Fruit fly (Drosophila melanogaster): ENCODE data around the gene sob.

Gene sob

DNA sequence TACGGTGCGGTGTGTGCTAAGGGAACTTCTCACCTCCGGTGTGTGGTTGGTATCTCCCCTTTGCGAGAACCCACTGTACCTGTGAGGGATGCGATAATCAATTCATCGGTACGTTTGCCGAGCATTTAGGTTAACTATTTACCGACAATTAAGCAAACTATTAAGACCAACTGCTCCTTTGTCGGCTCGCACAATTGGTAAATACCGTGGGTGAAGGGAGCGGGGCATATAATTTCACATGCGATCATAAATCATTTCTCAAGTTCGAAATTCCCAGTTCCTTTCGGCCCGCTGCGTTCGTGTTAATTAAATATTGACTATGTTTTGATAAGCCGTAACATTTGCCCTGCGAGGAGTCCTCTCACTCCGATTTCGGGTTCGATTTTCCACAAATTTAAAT lies 31.7 kb downstream of the sob start:
- no peak for TF ChIP-seq CG17801 (GFP tag; optimal IDR thresholded peaks at IDR 0.05; ENCODE audit: partially characterized antibody)

- no peak for TF ChIP-seq CG17801 (GFP tag; optimal IDR thresholded peaks at IDR 0.05; ENCODE audit: partially characterized antibody)
Measured at dm6 chr2L:3547512-3547911, 33.1 kb downstream of the sob start.

dm6 chr2L:3545033-3545666 lies 35.4 kb downstream of the sob start:
- no peak for TF ChIP-seq CG17801 (GFP tag; optimal IDR thresholded peaks at IDR 0.05; ENCODE audit: partially characterized antibody)

- TF ChIP-seq CG17801 (GFP tag; optimal IDR thresholded peaks at IDR 0.05; ENCODE audit: partially characterized antibody), result no peak
Measured at dm6 chr2L:3543062-3543461, 37.5 kb downstream of the sob start.

DNA sequence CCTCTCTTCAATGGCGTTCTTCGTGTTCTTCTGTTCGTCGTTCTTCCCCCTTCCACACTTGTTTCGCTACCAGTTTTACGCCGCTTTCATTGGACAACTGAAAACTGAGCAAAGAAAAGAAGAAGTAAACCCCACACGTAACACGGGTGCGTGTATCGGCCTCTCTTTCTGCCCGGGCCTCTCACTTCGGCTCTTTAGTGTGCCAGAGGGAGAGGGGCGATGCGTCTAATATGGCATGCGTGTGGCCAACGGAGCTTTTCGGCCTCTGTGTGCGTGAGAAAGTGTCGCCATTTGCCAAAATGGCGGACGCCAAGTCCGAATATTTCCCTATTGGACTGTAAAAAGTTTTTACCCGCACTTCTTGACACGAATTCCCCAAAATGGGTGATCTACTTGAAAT lies 40.6 kb downstream of the sob start:
- TF ChIP-seq CG17801 (GFP tag; optimal IDR thresholded peaks at IDR 0.05; ENCODE audit: partially characterized antibody), result no peak

- no peak for TF ChIP-seq CG17801 (GFP tag; optimal IDR thresholded peaks at IDR 0.05; ENCODE audit: partially characterized antibody)
Measured at dm6 chr2L:3539412-3539743, 41.2 kb downstream of the sob start.

- no peak for TF ChIP-seq CG17801 (GFP tag; optimal IDR thresholded peaks at IDR 0.05; ENCODE audit: partially characterized antibody)
Measured at dm6 chr2L:3538564-3539411, 41.8 kb downstream of the sob start, which contains the start of gene drm. TSS of gene drm (plus strand) at chr2L:3539247.

DNA sequence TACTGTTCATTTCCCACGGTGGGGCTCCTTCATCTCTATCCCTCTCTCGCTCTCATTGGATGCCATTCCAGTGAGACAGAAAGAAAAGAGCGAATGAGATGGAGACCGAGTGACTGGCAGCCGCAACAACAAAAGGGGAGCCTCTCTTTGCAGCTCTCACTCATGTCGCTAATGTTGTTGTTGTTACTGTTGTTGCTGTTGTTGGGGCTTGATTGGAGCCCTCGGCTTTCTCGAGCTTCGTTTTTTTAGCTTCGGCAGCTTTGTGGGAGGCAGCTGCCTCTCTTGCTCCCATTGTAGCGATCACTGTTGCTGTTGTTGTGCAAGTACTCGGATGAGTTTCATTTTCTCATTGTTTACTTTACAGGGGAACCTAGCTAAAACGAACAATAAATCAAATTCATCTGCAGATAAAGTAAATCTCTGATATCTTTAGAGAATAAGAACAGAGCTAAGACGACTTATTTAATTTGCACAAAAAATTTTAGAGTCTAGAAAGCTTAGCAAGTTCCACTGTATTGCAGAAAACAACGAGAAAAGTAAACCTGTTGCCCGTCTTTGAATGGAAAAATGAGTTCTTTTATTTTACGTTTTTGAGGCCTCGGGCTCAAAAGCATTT lies 46.2 kb downstream of the sob start:
- no peak for TF ChIP-seq CG17801 (GFP tag; optimal IDR thresholded peaks at IDR 0.05; ENCODE audit: partially characterized antibody)

- no peak for TF ChIP-seq CG17801 (GFP tag; optimal IDR thresholded peaks at IDR 0.05; ENCODE audit: partially characterized antibody)
Measured at dm6 chr2L:3532973-3533525, 47.5 kb downstream of the sob start.

dm6 chr2L:3530186-3530832 lies 50.3 kb downstream of the sob start, which contains the start of the genes Spindly and IFT57:
TSS of gene Spindly (minus strand) at chr2L:3530317.
TSS of gene IFT57 (plus strand) at chr2L:3530789.
- TF ChIP-seq CG17801 (GFP tag; optimal IDR thresholded peaks at IDR 0.05; ENCODE audit: partially characterized antibody), result no peak

All from ovary, adult (tissue).